Worm (Caenorhabditis elegans) whole organism, late embryonic: Measurements from ENCODE around the gene C08E8.3.

Experiments
- C38D4.7 ChIP-seq: fragments of 200-800 bp; sonication (Bioruptor generic); optimal IDR thresholded peaks from 2 replicates; lab custom pipeline; 2018; ENCODE audit warnings: mild to moderate bottlenecking, missing genetic modification characterization, moderate library complexity, missing compliant biosample characterization
- ahr-1 ChIP-seq: sonication (generic microtip); optimal IDR thresholded peaks from 2 replicates; lab custom pipeline; 2016; ENCODE audit warnings: missing genetic modification characterization, missing compliant biosample characterization
- ama-1 ChIP-seq: fragments of 150-350 bp; optimal IDR thresholded peaks from 2 replicates; lab custom pipeline; 2014
- ceh-18 ChIP-seq: sonication (generic microtip); optimal IDR thresholded peaks from 2 replicates; lab custom pipeline; 2016; ENCODE audit warnings: missing genetic modification characterization, missing compliant biosample characterization
- ceh-19 ChIP-seq: fragments of 200-800 bp; sonication (Bioruptor generic); optimal IDR thresholded peaks from 2 replicates; lab custom pipeline; 2018; ENCODE audit warnings: mild to moderate bottlenecking, missing genetic modification characterization, missing compliant biosample characterization
- ceh-2 ChIP-seq: sonication (generic microtip); optimal IDR thresholded peaks from 2 replicates; lab custom pipeline; 2016; ENCODE audit warnings: missing genotype, missing genetic modification characterization, missing compliant biosample characterization
- ceh-22 ChIP-seq: sonication (generic microtip); optimal IDR thresholded peaks from 2 replicates; lab custom pipeline; 2017; ENCODE audit warnings: missing biosample characterization, missing genetic modification characterization
- ceh-24 ChIP-seq: sonication (generic microtip); optimal IDR thresholded peaks from 2 replicates; lab custom pipeline; 2016; ENCODE audit warnings: mild to moderate bottlenecking, missing genetic modification characterization, missing compliant biosample characterization
- ceh-45 ChIP-seq: fragments of 200-800 bp; sonication (Bioruptor generic); IDR thresholded peaks from 2 replicates; pipeline ENCODE4 v1.3.6; 2022; ENCODE audit warnings: missing genetic modification reagents, missing genetic modification characterization, missing compliant biosample characterization
- ceh-48 ChIP-seq: sonication (generic microtip); optimal IDR thresholded peaks from 2 replicates; lab custom pipeline; 2016; ENCODE audit warnings: missing genetic modification characterization, inconsistent platforms, missing compliant biosample characterization
- dve-1 ChIP-seq: sonication (generic microtip); optimal IDR thresholded peaks from 2 replicates; lab custom pipeline; 2017; ENCODE audit warnings: antibody characterized with exemption, mild to moderate bottlenecking, missing genetic modification characterization, missing compliant biosample characterization
- elt-2 ChIP-seq: sonication (generic microtip); optimal IDR thresholded peaks from 2 replicates; lab custom pipeline; 2016; ENCODE audit warnings: missing genetic modification reagents, missing genetic modification characterization, missing compliant biosample characterization
- fax-1 ChIP-seq: sonication (generic microtip); optimal IDR thresholded peaks from 2 replicates; lab custom pipeline; 2016; ENCODE audit warnings: missing genotype, missing genetic modification characterization, missing compliant biosample characterization
- gmeb-2 ChIP-seq: sonication (generic microtip); optimal IDR thresholded peaks from 2 replicates; lab custom pipeline; 2016; ENCODE audit warnings: missing genetic modification characterization, inconsistent platforms, missing compliant biosample characterization
- hlh-13 ChIP-seq: fragments of 200-800 bp; sonication (Bioruptor generic); optimal IDR thresholded peaks from 2 replicates; lab custom pipeline; 2018; ENCODE audit warnings: mild to moderate bottlenecking, missing genetic modification characterization, missing compliant biosample characterization
- hlh-15 ChIP-seq: sonication (generic microtip); optimal IDR thresholded peaks from 2 replicates; lab custom pipeline; 2016; ENCODE audit warnings: missing genetic modification characterization, missing compliant biosample characterization
- hlh-6 ChIP-seq: sonication (generic microtip); optimal IDR thresholded peaks from 2 replicates; lab custom pipeline; 2016; ENCODE audit warnings: missing genotype, missing genetic modification characterization, missing compliant biosample characterization
- lin-11 ChIP-seq: fragments of 200-800 bp; sonication (Bioruptor generic); optimal IDR thresholded peaks from 2 replicates; lab custom pipeline; 2018; ENCODE audit warnings: mild to moderate bottlenecking, missing genetic modification characterization, missing compliant biosample characterization
- mec-3 ChIP-seq: sonication (generic microtip); optimal IDR thresholded peaks from 2 replicates; lab custom pipeline; 2016; ENCODE audit warnings: borderline replicate concordance, missing genetic modification characterization, missing compliant biosample characterization
- nhr-11 ChIP-seq: fragments of 150-350 bp; optimal IDR thresholded peaks from 2 replicates; lab custom pipeline; 2014; ENCODE audit warnings: missing biosample characterization, missing genetic modification characterization
- npax-4 ChIP-seq: sonication (generic microtip); optimal IDR thresholded peaks from 2 replicates; lab custom pipeline; 2016; ENCODE audit warnings: missing genetic modification characterization, missing compliant biosample characterization
- odd-2 ChIP-seq: sonication (generic microtip); optimal IDR thresholded peaks from 2 replicates; lab custom pipeline; 2017; ENCODE audit warnings: antibody characterized with exemption, mild to moderate bottlenecking, missing genetic modification characterization, missing compliant biosample characterization
- pag-3 ChIP-seq: sonication (generic microtip); optimal IDR thresholded peaks from 2 replicates; lab custom pipeline; 2016; ENCODE audit warnings: missing compliant biosample characterization, missing genetic modification characterization, borderline replicate concordance
- pax-1 ChIP-seq: fragments of 150-350 bp; optimal IDR thresholded peaks from 2 replicates; lab custom pipeline; 2014; ENCODE audit warnings: missing biosample characterization, missing genetic modification characterization
- pha-2 ChIP-seq: sonication (generic microtip); optimal IDR thresholded peaks from 2 replicates; lab custom pipeline; 2017; ENCODE audit warnings: mild to moderate bottlenecking, missing genetic modification characterization, missing compliant biosample characterization
- pros-1 ChIP-seq: fragments of 150-350 bp; optimal IDR thresholded peaks from 2 replicates; lab custom pipeline; 2014; ENCODE audit warnings: missing biosample characterization, missing genetic modification reagents, missing genetic modification characterization
- ref-2 ChIP-seq: sonication (generic microtip); optimal IDR thresholded peaks from 2 replicates; lab custom pipeline; 2016; ENCODE audit warnings: missing genetic modification characterization, missing compliant biosample characterization
- sdc-2 ChIP-seq: sonication (generic microtip); optimal IDR thresholded peaks from 2 replicates; lab custom pipeline; 2016; ENCODE audit warnings: missing genotype, missing genetic modification characterization, missing compliant biosample characterization
- sox-2 ChIP-seq: fragments of 200-800 bp; sonication (Bioruptor generic); IDR thresholded peaks from 2 replicates; pipeline ENCODE4 v1.3.6; 2022; ENCODE audit warnings: missing genetic modification reagents, missing genetic modification characterization, missing compliant biosample characterization
- sox-4 ChIP-seq: sonication (generic microtip); optimal IDR thresholded peaks from 2 replicates; lab custom pipeline; 2017; ENCODE audit warnings: mild to moderate bottlenecking, missing genetic modification characterization, inconsistent platforms, missing compliant biosample characterization
- syd-9 ChIP-seq: sonication (generic microtip); optimal IDR thresholded peaks from 2 replicates; lab custom pipeline; 2016; ENCODE audit warnings: mild to moderate bottlenecking, missing genetic modification characterization, moderate library complexity, missing compliant biosample characterization
- tbx-2 ChIP-seq: sonication (generic microtip); optimal IDR thresholded peaks from 2 replicates; lab custom pipeline; 2016; ENCODE audit warnings: missing genetic modification characterization, missing compliant biosample characterization
- tbx-7 ChIP-seq: sonication (generic microtip); optimal IDR thresholded peaks from 2 replicates; lab custom pipeline; 2016; ENCODE audit warnings: missing genotype, missing genetic modification characterization, missing compliant biosample characterization
- ttx-3 ChIP-seq: sonication (generic microtip); optimal IDR thresholded peaks from 2 replicates; lab custom pipeline; 2016; ENCODE audit warnings: missing genetic modification reagents, missing genetic modification characterization, missing compliant biosample characterization
- unc-42 ChIP-seq: sonication (generic microtip); optimal IDR thresholded peaks from 2 replicates; lab custom pipeline; 2016; ENCODE audit warnings: missing genotype, missing genetic modification characterization, missing compliant biosample characterization
- unc-86 ChIP-seq: sonication (generic microtip); optimal IDR thresholded peaks from 2 replicates; lab custom pipeline; 2016; ENCODE audit warnings: missing genetic modification characterization, missing compliant biosample characterization
- zip-5 ChIP-seq: sonication (generic microtip); optimal IDR thresholded peaks from 2 replicates; lab custom pipeline; 2016; ENCODE audit warnings: missing genetic modification characterization, missing compliant biosample characterization
- ztf-16 ChIP-seq: sonication (generic microtip); optimal IDR thresholded peaks from 2 replicates; lab custom pipeline; 2017; ENCODE audit warnings: missing genetic modification characterization, missing compliant biosample characterization

C08E8.3 gene

DNA sequence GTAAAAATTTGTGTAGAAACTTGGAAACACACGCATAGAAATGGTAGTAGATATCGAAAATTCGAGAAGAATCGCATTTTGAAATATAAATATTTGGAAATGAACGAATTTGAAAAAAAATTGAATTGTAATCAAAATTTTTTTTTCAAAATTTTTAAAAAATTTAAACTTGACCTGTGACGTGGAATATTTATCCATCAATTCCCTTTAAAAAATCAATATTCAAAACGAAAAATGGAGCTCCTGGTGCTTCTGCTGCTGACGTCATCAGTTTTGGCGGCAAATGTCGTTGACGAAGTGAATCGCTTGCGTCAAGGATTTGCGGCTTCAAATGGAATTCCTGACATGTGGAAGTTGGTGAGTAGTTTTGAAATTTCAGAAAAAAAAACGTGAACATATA is 39.1 kb downstream of the C08E8.3 start, which contains the start of the genes Y51A2B.4 and Y51A2B.5:
Gene Y51A2B.4, minus strand, starts transcription at position 101 of the 400 bp plus-strand sequence.
Gene Y51A2B.5, plus strand, starts transcription at position 232 of the 400 bp plus-strand sequence.
- TF ChIP-seq unc-42 (tag; lab: Kevin White, UChicago): no peak
- TF ChIP-seq ceh-45: no peak
- no peak for TF ChIP-seq sox-4 (tag; lab: Kevin White, UChicago)
- TF ChIP-seq ttx-3 (tag; lab: Kevin White, UChicago): no peak
- no peak for TF ChIP-seq pax-1 (tag; lab: Kevin White, UChicago)
- TF ChIP-seq pha-2 (tag; lab: Kevin White, UChicago): no peak
- no peak for TF ChIP-seq hlh-13 (GFP tag; lab: Kevin White, UChicago)
- no peak for TF ChIP-seq ceh-18 (tag; lab: Kevin White, UChicago)
- no peak for TF ChIP-seq ceh-2 (tag; lab: Kevin White, UChicago)
- TF ChIP-seq tbx-2 (tag; lab: Kevin White, UChicago): no peak
- TF ChIP-seq dve-1 (tag; lab: Kevin White, UChicago): no peak

DNA sequence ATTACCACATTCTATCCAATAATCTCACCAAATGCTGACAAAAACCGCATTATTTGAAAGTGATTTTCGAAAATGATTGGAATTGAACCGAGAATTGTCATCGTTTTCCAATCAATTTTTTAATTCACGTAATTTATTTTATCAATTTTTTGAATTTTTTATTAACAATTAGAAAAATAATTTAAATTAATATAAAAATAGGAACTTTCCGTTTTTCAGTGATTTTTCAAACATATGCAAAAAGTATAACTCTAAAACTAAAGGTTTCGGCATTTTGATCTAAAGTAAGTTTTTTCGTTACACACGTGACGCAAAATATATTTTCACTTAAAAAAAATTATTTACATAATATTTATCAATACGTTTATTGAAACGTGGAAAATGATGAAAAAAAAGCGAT is 44.3 kb downstream of the C08E8.3 start, which contains the start of gene Y51A2B.6:
Gene Y51A2B.6, minus strand, starts transcription at position 101 of the 400 bp plus-strand sequence.
- no peak for TF ChIP-seq sox-2 (GFP tag; lab: Robert Waterston, UW)
- no peak for TF ChIP-seq ceh-22
- no peak for TF ChIP-seq nhr-11
- no peak for TF ChIP-seq gmeb-2 (tag; lab: Kevin White, UChicago)
- TF ChIP-seq ceh-2 (tag; lab: Kevin White, UChicago): no peak
- TF ChIP-seq syd-9 (tag; lab: Kevin White, UChicago): no peak
- TF ChIP-seq pax-1 (tag; lab: Kevin White, UChicago): no peak
- TF ChIP-seq ztf-16 (tag; lab: Kevin White, UChicago): no peak
- TF ChIP-seq lin-11 (tag; lab: Kevin White, UChicago): no peak
- TF ChIP-seq ceh-24: no peak

DNA sequence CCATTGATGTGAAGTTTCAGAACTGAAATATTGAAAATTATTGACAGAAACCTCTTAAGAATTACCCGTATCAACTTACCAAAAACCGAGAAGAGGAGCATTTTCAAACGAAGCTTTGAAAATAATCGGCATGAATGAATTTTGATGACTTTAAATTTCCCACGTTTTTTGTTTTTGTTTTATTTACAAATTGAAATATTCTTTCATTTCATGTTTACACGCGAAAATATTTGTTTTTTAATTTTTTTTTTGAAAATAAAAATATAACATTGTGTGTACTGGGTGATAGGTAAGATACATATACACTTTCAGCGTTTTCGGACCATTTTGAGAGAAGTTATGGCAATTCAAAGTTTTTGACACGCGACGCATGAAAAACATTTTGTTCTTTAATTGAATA is 45.7 kb downstream of the C08E8.3 start, which contains the start of gene Y51A2B.9:
Gene Y51A2B.9, minus strand, starts transcription at position 101 of the 400 bp plus-strand sequence.
- TF ChIP-seq ceh-48 (tag; lab: Kevin White, UChicago): no peak
- TF ChIP-seq ahr-1 (tag; lab: Kevin White, UChicago): no peak
- no peak for TF ChIP-seq hlh-6 (tag; lab: Kevin White, UChicago)
- TF ChIP-seq odd-2 (tag; lab: Kevin White, UChicago): no peak
- TF ChIP-seq pag-3: no peak
- no peak for TF ChIP-seq ama-1 (lab: Kevin White, UChicago)
- no peak for TF ChIP-seq sox-4 (tag; lab: Kevin White, UChicago)
- TF ChIP-seq hlh-15 (tag; lab: Kevin White, UChicago): no peak
- no peak for TF ChIP-seq unc-42 (tag; lab: Kevin White, UChicago)
- TF ChIP-seq ztf-16 (tag; lab: Kevin White, UChicago): no peak
- no peak for TF ChIP-seq pax-1 (tag; lab: Kevin White, UChicago)
- no peak for TF ChIP-seq pros-1
- no peak for TF ChIP-seq tbx-7 (tag; lab: Kevin White, UChicago)
- no peak for TF ChIP-seq ceh-45
- TF ChIP-seq ref-2 (tag; lab: Kevin White, UChicago): no peak
- no peak for TF ChIP-seq C38D4.7 (GFP tag; lab: Kevin White, UChicago)
- TF ChIP-seq unc-86: no peak

DNA sequence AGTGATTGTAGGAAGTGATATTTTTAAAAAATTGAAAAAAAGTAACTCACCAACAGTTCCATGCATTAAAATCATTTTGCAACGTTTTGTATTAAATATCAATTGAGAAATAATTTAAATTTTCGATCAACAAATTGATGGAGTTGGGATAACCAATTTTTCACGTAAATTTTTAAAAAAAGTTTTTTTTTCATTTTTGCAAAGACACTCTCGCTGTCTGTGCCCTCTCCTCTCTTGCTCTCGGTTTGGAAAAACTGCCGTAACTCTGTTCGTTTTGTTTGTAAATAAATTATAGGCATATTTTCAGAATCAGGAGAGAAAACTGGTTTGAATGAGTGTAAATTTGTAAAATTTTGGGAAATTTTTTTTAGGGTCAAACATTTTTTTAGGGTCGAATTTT is 47.9 kb downstream of the C08E8.3 start, which contains the start of gene Y51A2B.16:
Gene Y51A2B.16, minus strand, starts transcription at position 101 of the 400 bp plus-strand sequence.
- TF ChIP-seq ceh-22 (no peak), tbx-2 (tag; lab: Kevin White, UChicago) (no peak), gmeb-2 (tag; lab: Kevin White, UChicago) (no peak), zip-5 (tag; lab: Kevin White, UChicago) (no peak), mec-3 (tag; lab: Kevin White, UChicago) (no peak), npax-4 (no peak), pha-2 (tag; lab: Kevin White, UChicago) (no peak), sdc-2 (tag; lab: Kevin White, UChicago) (no peak), ceh-19 (GFP tag; lab: Kevin White, UChicago) (no peak), dve-1 (tag; lab: Kevin White, UChicago) (no peak), pax-1 (tag; lab: Kevin White, UChicago) (no peak), hlh-13 (GFP tag; lab: Kevin White, UChicago) (no peak), fax-1 (tag; lab: Kevin White, UChicago) (no peak), elt-2 (no peak)
- TF ChIP-seq, all 69 proteins: peak for 0
